Fruit fly (Drosophila melanogaster): ENCODE data around the gene CG4496.

The CG4496 gene

dm6 chr2L:7227434-7227833 is 37.6 kb upstream of the CG4496 start, which contains the start of gene CG43799:
CG43799 (plus strand) TSS chr2L:7227734.
- TF ChIP-seq CG16779 (tag; optimal IDR thresholded peaks at IDR 0.05): no peak
- no peak for TF ChIP-seq CG6854 (GFP tag; optimal IDR thresholded peaks at IDR 0.05)
- TF ChIP-seq Blimp-1 (GFP tag; optimal IDR thresholded peaks at IDR 0.05): no peak
- TF ChIP-seq lz (GFP tag; optimal IDR thresholded peaks at IDR 0.05): no peak
- TF ChIP-seq Hr4 (GFP tag; optimal IDR thresholded peaks at IDR 0.05): no peak
- no peak for TF ChIP-seq CG31627 (GFP tag; optimal IDR thresholded peaks at IDR 0.05)
- TF ChIP-seq CG11294 (GFP tag; IDR thresholded peaks at IDR 0.05): no peak
- no peak for TF ChIP-seq CG4318 (GFP tag; optimal IDR thresholded peaks at IDR 0.05)
- TF ChIP-seq Smox (GFP tag; optimal IDR thresholded peaks at IDR 0.05): no peak
- TF ChIP-seq Sox102F (GFP tag; optimal IDR thresholded peaks at IDR 0.05): no peak
- no peak for TF ChIP-seq CG6163 (GFP tag; IDR thresholded peaks at IDR 0.05)
- no peak for TF ChIP-seq CG6808 (GFP tag; optimal IDR thresholded peaks at IDR 0.05)
- no peak for TF ChIP-seq CG9139 (GFP tag; optimal IDR thresholded peaks at IDR 0.05)
- TF ChIP-seq CG10669 (GFP tag; optimal IDR thresholded peaks at IDR 0.05): no peak
- TF ChIP-seq esn (GFP tag; optimal IDR thresholded peaks at IDR 0.05): no peak
- TF ChIP-seq vri (GFP tag; optimal IDR thresholded peaks at IDR 0.05): no peak

- peak; percentile 87 for TF ChIP-seq CG6808 (GFP tag; optimal IDR thresholded peaks at IDR 0.05)
- no peak for TF ChIP-seq CG8632 (GFP tag; optimal IDR thresholded peaks at IDR 0.05)
- TF ChIP-seq Eip78C (GFP tag): no peak
- TF ChIP-seq Ets21C (GFP tag; optimal IDR thresholded peaks at IDR 0.05): no peak
Observed at dm6 chr2L:7226587-7226986, 36.8 kb upstream of the CG4496 start.

dm6 chr2L:7222829-7223272 is 33.0 kb upstream of the CG4496 start, which contains the start of gene mEFG1:
mEFG1 (minus strand) TSS chr2L:7223081.
- TF ChIP-seq CG31627 (GFP tag; optimal IDR thresholded peaks at IDR 0.05): no peak
- no peak for TF ChIP-seq Sox15 (GFP tag; optimal IDR thresholded peaks at IDR 0.05)
- TF ChIP-seq topi (GFP tag; optimal IDR thresholded peaks at IDR 0.05): no peak
- no peak for TF ChIP-seq CG10631 (GFP tag; optimal IDR thresholded peaks at IDR 0.05)
- TF ChIP-seq Eip78C (GFP tag): no peak
- no peak for TF ChIP-seq dac (GFP tag; optimal IDR thresholded peaks at IDR 0.05)
- no peak for TF ChIP-seq OdsH (GFP tag; optimal IDR thresholded peaks at IDR 0.05)
- TF ChIP-seq Hr4 (GFP tag; optimal IDR thresholded peaks at IDR 0.05): no peak
- no peak for TF ChIP-seq Ets96B (tag; optimal IDR thresholded peaks at IDR 0.05)
- TF ChIP-seq Hr39 (GFP tag; optimal IDR thresholded peaks at IDR 0.05): no peak
- TF ChIP-seq CG8632 (GFP tag; optimal IDR thresholded peaks at IDR 0.05): no peak
- TF ChIP-seq Smox (GFP tag; optimal IDR thresholded peaks at IDR 0.05): no peak
- no peak for TF ChIP-seq CG1621 (tag; optimal IDR thresholded peaks at IDR 0.05)

- TF ChIP-seq net (GFP tag; optimal IDR thresholded peaks at IDR 0.05): peak; percentile 12
- TF ChIP-seq CG4318 (GFP tag; optimal IDR thresholded peaks at IDR 0.05): no peak
- TF ChIP-seq CG6163 (GFP tag; IDR thresholded peaks at IDR 0.05): peak; percentile 42; the same call in 1 of the 3 replicates
- TF ChIP-seq CG8632 (GFP tag; optimal IDR thresholded peaks at IDR 0.05): no peak
- TF ChIP-seq OdsH (GFP tag; optimal IDR thresholded peaks at IDR 0.05): peak; percentile 17
- no peak for TF ChIP-seq Blimp-1 (GFP tag; optimal IDR thresholded peaks at IDR 0.05)
- no peak for TF ChIP-seq spab (GFP tag; optimal IDR thresholded peaks at IDR 0.05)
- no peak for TF ChIP-seq CG34406 (GFP tag; optimal IDR thresholded peaks at IDR 0.05)
- peak; percentile 54 for TF ChIP-seq Sox14 (GFP tag; optimal IDR thresholded peaks at IDR 0.05)
- TF ChIP-seq CG6276 (GFP tag; optimal IDR thresholded peaks at IDR 0.05): no peak
- TF ChIP-seq vri (GFP tag; optimal IDR thresholded peaks at IDR 0.05): peak; percentile 54
- TF ChIP-seq Smox (GFP tag; optimal IDR thresholded peaks at IDR 0.05): no peak
- peak; percentile 11 for TF ChIP-seq cyc (GFP tag; optimal IDR thresholded peaks at IDR 0.05)
- no peak for TF ChIP-seq Met (GFP tag; optimal IDR thresholded peaks at IDR 0.05)
- peak; percentile 73 for TF ChIP-seq svp (GFP tag)
- TF ChIP-seq ss (GFP tag; optimal IDR thresholded peaks at IDR 0.05): peak in 1 of 2 experiments; percentile 59
- no peak for TF ChIP-seq fd85E (GFP tag; optimal IDR thresholded peaks at IDR 0.05)
- TF ChIP-seq CG8119 (GFP tag; IDR thresholded peaks at IDR 0.05): peak; percentile 18; the same call in 1 of the 3 replicates
- peak; percentile 35 for TF ChIP-seq lz (GFP tag; optimal IDR thresholded peaks at IDR 0.05)
- TF ChIP-seq pdm3 (GFP tag; optimal IDR thresholded peaks at IDR 0.05): peak; percentile 4
- no peak for TF ChIP-seq topi (GFP tag; optimal IDR thresholded peaks at IDR 0.05)
- TF ChIP-seq Hr4 (GFP tag; optimal IDR thresholded peaks at IDR 0.05): peak; percentile 23
- no peak for TF ChIP-seq Sox102F (GFP tag; optimal IDR thresholded peaks at IDR 0.05)
- no peak for TF ChIP-seq CG11902 (GFP tag; optimal IDR thresholded peaks at IDR 0.05)
- peak; percentile 77 for TF ChIP-seq Eip78C (GFP tag)
- no peak for TF ChIP-seq CG16779 (tag; optimal IDR thresholded peaks at IDR 0.05)
- peak; percentile 3 for TF ChIP-seq acj6 (GFP tag; optimal IDR thresholded peaks at IDR 0.05)
- TF ChIP-seq CG15336 (GFP tag; IDR thresholded peaks at IDR 0.05): no peak
- peak; percentile 68 for TF ChIP-seq fkh (GFP tag; optimal IDR thresholded peaks at IDR 0.05)
- no peak for TF ChIP-seq CG31627 (GFP tag; optimal IDR thresholded peaks at IDR 0.05)
Observed at dm6 chr2L:7219650-7220267, 29.9 kb upstream of the CG4496 start, which contains the start of gene CG13784. CG13784 (minus strand) TSS chr2L:7220033.
